Worm (Caenorhabditis elegans) whole organism, L1 larva: ENCODE data around the gene F52C6.4.

Experiments used
- ama-1 ChIP-seq: fragments of 150-350 bp; optimal IDR thresholded peaks from 2 replicates; lab custom pipeline; 2014
- ceh-88 ChIP-seq: fragments of 200-800 bp; sonication (Bioruptor generic); IDR thresholded peaks from 2 replicates; pipeline ENCODE4 v1.3.6; 2022; ENCODE audit warnings: missing genetic modification characterization, missing compliant biosample characterization
- lir-3 ChIP-seq: sonication (generic microtip); optimal IDR thresholded peaks from 2 replicates; lab custom pipeline; 2016; ENCODE audit warnings: mild to moderate bottlenecking, missing genetic modification characterization, moderate library complexity, missing compliant biosample characterization; ENCODE audit not compliant: poor library complexity
- nhr-12 ChIP-seq: sonication (generic microtip); optimal IDR thresholded peaks from 2 replicates; lab custom pipeline; 2017; ENCODE audit warnings: missing biosample characterization, missing genetic modification characterization
- rnt-1 ChIP-seq: sonication (generic microtip); optimal IDR thresholded peaks from 2 replicates; lab custom pipeline; 2016; ENCODE audit warnings: mild to moderate bottlenecking, missing genetic modification characterization, moderate library complexity, missing compliant biosample characterization
- skn-1 ChIP-seq: fragments of 150-350 bp; optimal IDR thresholded peaks from 2 replicates; lab custom pipeline; 2014; ENCODE audit warnings: missing biosample characterization, missing genetic modification characterization
- ztf-11 ChIP-seq, 2 experiments: sonication (generic microtip); optimal IDR thresholded peaks; 2 replicates each; lab custom pipeline; 2016 to 2017; ENCODE audit warnings: missing genetic modification characterization in 2 of 2, missing biosample characterization in 1 of 2, missing compliant biosample characterization in 1 of 2

DNA sequence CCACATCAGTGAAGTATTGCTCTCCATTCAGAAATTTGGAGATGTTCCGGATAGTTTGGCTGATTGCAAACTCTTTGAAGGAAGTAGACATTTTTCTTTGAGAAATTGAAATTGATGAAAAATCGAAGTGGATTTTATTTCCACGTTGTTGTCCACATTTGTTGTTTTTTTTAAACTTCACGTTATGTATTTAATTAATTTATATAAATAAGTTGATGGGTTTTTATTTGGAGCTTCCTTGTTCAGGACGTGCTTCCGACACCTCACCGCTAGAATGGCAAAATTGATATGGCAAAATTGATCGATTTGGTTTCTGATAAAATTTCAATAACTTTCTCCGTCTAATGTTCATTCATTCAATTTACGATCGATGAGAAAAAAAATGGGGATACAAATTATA lies 23.5 kb downstream of the F52C6.4 start, which contains the start of gene math-48:
- no peak for TF ChIP-seq ceh-88
- TF ChIP-seq nhr-12 (tag; lab: Kevin White, UChicago), result no peak
- TF ChIP-seq ama-1 (lab: Kevin White, UChicago), result no peak
- TF ChIP-seq lir-3, result no peak
- TF ChIP-seq rnt-1 (tag; lab: Kevin White, UChicago), result no peak
- TF ChIP-seq ztf-11 (tag; optimal IDR thresholded peaks at IDR 0.05; lab: Kevin White, UChicago), result no peak
- no peak for TF ChIP-seq skn-1 (tag; lab: Kevin White, UChicago)
